Worm (Caenorhabditis elegans): ENCODE results near the gene moc-1.

DNA sequence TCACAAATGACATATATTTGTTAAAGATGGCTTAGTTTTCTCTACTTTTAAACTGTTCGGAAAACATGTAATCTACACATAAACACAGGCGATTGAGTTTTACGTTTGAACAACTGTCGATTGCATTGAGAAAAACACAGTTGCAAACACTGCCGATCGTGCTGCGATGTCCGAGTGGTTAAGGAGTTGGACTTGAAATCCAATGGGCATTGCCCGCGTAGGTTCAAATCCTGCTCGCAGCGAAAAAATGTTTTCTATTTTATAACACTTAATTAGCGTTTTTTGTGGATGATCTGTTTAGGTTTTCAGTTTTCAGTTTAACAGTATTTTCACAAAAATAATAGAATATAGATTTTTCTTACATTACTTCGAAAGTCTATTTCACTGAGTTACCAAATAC, 14.1 kb downstream of the moc-1 start:
- TF ChIP-seq pha-4 (GFP tag; IDR thresholded peaks at IDR 0.05) (peak; percentile 69; the same call in 1 of the 2 replicates), pha-4 (tag; optimal IDR thresholded peaks at IDR 0.05) (no peak), nhr-42 (GFP tag; IDR thresholded peaks at IDR 0.05) (no peak), dmd-6 (GFP tag; IDR thresholded peaks at IDR 0.05) (peak; percentile 38), nhr-11 (tag; optimal IDR thresholded peaks at IDR 0.05) (no peak), ceh-82 (tag; optimal IDR thresholded peaks at IDR 0.05) (no peak), ama-1 (optimal IDR thresholded peaks at IDR 0.05) (no peak), unc-62 (GFP tag; optimal IDR thresholded peaks at IDR 0.05 in 1 of 2) (no peak), unc-62 (tag; optimal IDR thresholded peaks at IDR 0.05) (no peak), zfp-3 (GFP tag; conservative IDR thresholded peaks at IDR 0.05) (no peak)

Measured in whole organism, L4 larva.